Worm (Caenorhabditis elegans) whole organism, mixed stage, embryonic: ENCODE results near the gene ZC513.14.

Source experiments
- elt-3 ChIP-seq: fragments of 150-350 bp; optimal IDR thresholded peaks from 2 replicates; lab custom pipeline; 2014; ENCODE audit warnings: missing biosample characterization, missing genetic modification characterization
- lin-13 ChIP-seq: fragments of 150-350 bp; optimal IDR thresholded peaks from 2 replicates; lab custom pipeline; 2014; ENCODE audit warnings: missing biosample characterization, missing genetic modification characterization
- nhr-2 ChIP-seq: fragments of 150-350 bp; optimal IDR thresholded peaks from 2 replicates; lab custom pipeline; 2014; ENCODE audit warnings: missing biosample characterization, missing genetic modification characterization
- nhr-76 ChIP-seq: sonication (generic microtip); optimal IDR thresholded peaks from 2 replicates; lab custom pipeline; 2017; ENCODE audit warnings: missing biosample characterization, missing genetic modification characterization
- snpc-4 ChIP-seq: fragments of 150-350 bp; optimal IDR thresholded peaks from 2 replicates; lab custom pipeline; 2014; ENCODE audit warnings: missing biosample characterization, missing genetic modification characterization
- ztf-11 ChIP-seq: fragments of 150-350 bp; optimal IDR thresholded peaks from 2 replicates; lab custom pipeline; 2014; ENCODE audit warnings: missing biosample characterization, missing genetic modification characterization

- TF ChIP-seq ztf-11 (tag; lab: Kevin White, UChicago) (no peak), lin-13 (tag; lab: Kevin White, UChicago) (no peak), nhr-76 (no peak), elt-3 (tag; lab: Kevin White, UChicago) (no peak), snpc-4 (tag; lab: Kevin White, UChicago) (no peak), nhr-2 (tag; lab: Kevin White, UChicago) (no peak)
Observed at ce11 chrV:8013901-8014388, 21.9 kb downstream of the ZC513.14 start, which contains the start of gene Y97E10AR.6.
